In the genomic region with DNA sequence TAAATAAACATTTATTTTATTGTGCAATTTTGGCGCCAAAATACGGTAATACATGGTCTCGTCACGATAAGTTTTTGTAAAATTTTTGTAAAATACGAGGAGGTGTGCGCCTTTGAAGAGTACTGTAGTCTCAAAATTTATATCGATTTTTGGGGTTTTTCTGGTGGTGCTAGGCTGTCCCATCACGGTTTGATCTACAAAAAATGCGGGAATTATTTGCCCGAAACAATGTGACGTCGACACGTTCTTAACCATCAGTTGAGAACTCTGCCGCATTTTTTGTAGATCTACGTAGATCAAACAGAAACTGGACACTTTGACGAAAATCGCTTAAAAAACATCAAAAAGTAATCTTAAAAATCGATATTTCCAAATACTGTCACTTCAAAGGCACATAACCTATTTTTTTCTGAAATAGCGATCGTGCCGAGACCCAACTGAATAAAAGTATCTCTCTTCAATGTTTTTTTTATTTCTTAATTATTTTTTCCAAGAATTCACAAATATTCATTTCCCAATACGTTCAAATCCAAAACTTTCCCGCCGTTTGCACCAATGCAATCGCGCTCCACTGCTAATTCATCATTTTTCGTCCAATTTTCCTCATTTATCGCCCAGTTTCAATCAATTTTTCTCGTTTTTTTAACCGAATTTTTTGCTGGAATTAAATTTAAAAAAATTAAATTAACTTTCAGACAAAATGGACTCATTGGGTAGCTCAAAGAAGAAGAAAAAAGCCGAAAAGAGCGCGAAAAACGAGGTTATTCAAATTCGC, we compare ENCODE assay signal across 1 worm cellular context.
TF ChIP-seq lines count a peak whose summit lies in the region.

Gene pqn-80 (plus strand): TSS at position 694 of the 775 bp plus-strand sequence.

TF ChIP-seq in whole organism, L1 larva, 84 proteins besides CTCF, POLR2A, EP300 and RAD21 (continued from another document):
- TF ChIP-seq mdl-1 (tag; optimal IDR thresholded peaks at IDR 0.05; lab: Kevin White, UChicago) (no peak), swsn-7 (tag; optimal IDR thresholded peaks at IDR 0.05; lab: Kevin White, UChicago) (peak; percentile 56), efl-3 (GFP tag; optimal IDR thresholded peaks at IDR 0.05; lab: Kevin White, UChicago) (no peak), egl-13 (tag; optimal IDR thresholded peaks at IDR 0.05; lab: Kevin White, UChicago) (peak; percentile 21), nhr-19 (GFP tag; conservative IDR thresholded peaks at IDR 0.05; lab: Robert Waterston, UW) (0 out of 2 replicates have a peak, but pooled peaks have one; percentile 24), nhr-47 (tag; optimal IDR thresholded peaks at IDR 0.05; lab: Kevin White, UChicago) (peak; percentile 75), efl-1 (optimal IDR thresholded peaks at IDR 0.05; lab: Kevin White, UChicago) (peak; percentile 96 to 97), efl-1 (GFP tag; optimal IDR thresholded peaks at IDR 0.05 in 1 of 2; lab: Kevin White, UChicago) (peak; percentile 95 to 100), grh-1 (GFP tag; IDR thresholded peaks at IDR 0.05; lab: Robert Waterston, UW) (no peak), lir-3 (tag; optimal IDR thresholded peaks at IDR 0.05; lab: Kevin White, UChicago; ENCODE audit: poor library complexity) (no peak), rnt-1 (tag; optimal IDR thresholded peaks at IDR 0.05; lab: Kevin White, UChicago) (no peak), blmp-1 (tag; optimal IDR thresholded peaks at IDR 0.05; lab: Kevin White, UChicago) (peak; percentile 43), lin-15B (tag; optimal IDR thresholded peaks at IDR 0.05; lab: Kevin White, UChicago) (peak; percentile 32), skn-1 (tag; optimal IDR thresholded peaks at IDR 0.05; lab: Kevin White, UChicago) (peak; percentile 36), nhr-76 (tag; optimal IDR thresholded peaks at IDR 0.05; lab: Kevin White, UChicago) (no peak), pag-3 (tag; optimal IDR thresholded peaks at IDR 0.05; lab: Kevin White, UChicago; ENCODE audit: borderline replicate concordance, insufficient read depth) (no peak), fkh-8 (tag; optimal IDR thresholded peaks at IDR 0.05; lab: Kevin White, UChicago) (peak; percentile 44), jun-1 (tag; optimal IDR thresholded peaks at IDR 0.05; lab: Kevin White, UChicago) (peak; percentile 8), sup-37 (GFP tag; optimal IDR thresholded peaks at IDR 0.05; lab: Kevin White, UChicago) (no peak), dsc-1 (tag; optimal IDR thresholded peaks at IDR 0.05; lab: Kevin White, UChicago) (peak; percentile 71), fos-1 (tag; optimal IDR thresholded peaks at IDR 0.05; lab: Kevin White, UChicago) (peak; percentile 22), nhr-237 (tag; optimal IDR thresholded peaks at IDR 0.05; lab: Kevin White, UChicago) (no peak), tbx-2 (tag; optimal IDR thresholded peaks at IDR 0.05; lab: Kevin White, UChicago) (peak; percentile 62), sox-4 (tag; optimal IDR thresholded peaks at IDR 0.05; lab: Kevin White, UChicago) (peak; percentile 17), nhr-71 (tag; optimal IDR thresholded peaks at IDR 0.05; lab: Kevin White, UChicago) (peak; percentile 80), ceh-63 (GFP tag; optimal IDR thresholded peaks at IDR 0.05; lab: Kevin White, UChicago) (no peak), ceh-82 (tag; optimal IDR thresholded peaks at IDR 0.05; lab: Kevin White, UChicago) (peak; percentile 15 to 57 (median 26)), lin-13 (GFP tag; optimal IDR thresholded peaks at IDR 0.05; lab: Kevin White, UChicago) (peak; percentile 6), nhr-85 (tag; lab: Kevin White, UChicago) (peak; percentile 65), fkh-10 (GFP tag; optimal IDR thresholded peaks at IDR 0.05; lab: Kevin White, UChicago) (no peak), F16B12.6 (tag; optimal IDR thresholded peaks at IDR 0.05; lab: Kevin White, UChicago) (peak; percentile 42), ceh-88 (GFP tag; IDR thresholded peaks at IDR 0.05; lab: Robert Waterston, UW) (no peak), ztf-11 (tag; optimal IDR thresholded peaks at IDR 0.05; lab: Kevin White, UChicago) (no peak), sptf-1 (tag; optimal IDR thresholded peaks at IDR 0.05; lab: Kevin White, UChicago) (no peak), elt-3 (tag; optimal IDR thresholded peaks at IDR 0.05; lab: Kevin White, UChicago) (no peak), xbp-1 (tag; optimal IDR thresholded peaks at IDR 0.05; lab: Kevin White, UChicago) (peak; percentile 42), Y116A8C.19 (tag; optimal IDR thresholded peaks at IDR 0.05; lab: Kevin White, UChicago; ENCODE audit: borderline replicate concordance) (no peak), nhr-28 (tag; optimal IDR thresholded peaks at IDR 0.05; lab: Kevin White, UChicago) (no peak), unc-86 (tag; optimal IDR thresholded peaks at IDR 0.05; lab: Kevin White, UChicago) (peak; percentile 15), C34B4.2 (tag; optimal IDR thresholded peaks at IDR 0.05; lab: Kevin White, UChicago) (no peak), lin-39 (tag; optimal IDR thresholded peaks at IDR 0.05; lab: Kevin White, UChicago) (peak; percentile 48), vab-15 (tag; optimal IDR thresholded peaks at IDR 0.05; lab: Kevin White, UChicago) (no peak)
TF ChIP-seq in whole organism, L1 larva: peak in this region for 36.
